Fruit fly (Drosophila melanogaster) whole organism, embryonic: ENCODE data around the gene scramb2.

Experiments used
- CG10274 ChIP-seq: fragments of 200-800 bp; sonication (Bioruptor generic); optimal IDR thresholded peaks from 3 replicates; lab custom pipeline; 2017; ENCODE audit warnings: missing biosample characterization, mild to moderate bottlenecking, missing genetic modification characterization
- CG14050 ChIP-seq: fragments of 200-800 bp; sonication (Bioruptor generic); IDR thresholded peaks from 3 replicates; pipeline ENCODE4 v1.3.6; 2022; ENCODE audit warnings: missing biosample characterization, missing genetic modification characterization
- CG15479 ChIP-seq: fragments of 200-800 bp; sonication (Bioruptor generic); optimal IDR thresholded peaks from 3 replicates; lab custom pipeline; 2019; ENCODE audit warnings: missing biosample characterization, mild to moderate bottlenecking, missing genetic modification characterization, moderate library complexity
- CG16779 ChIP-seq: fragments of 200-800 bp; sonication (Bioruptor generic); IDR thresholded peaks from 2 replicates; pipeline ENCODE4 v1.3.6; 2022; ENCODE audit warnings: missing biosample characterization, missing genetic modification characterization
- CG17361 ChIP-seq: fragments of 200-800 bp; sonication (Bioruptor generic); IDR thresholded peaks from 3 replicates; pipeline ENCODE4 v1.3.6; 2022; ENCODE audit warnings: missing biosample characterization, missing genetic modification characterization
- CG18011 ChIP-seq: fragments of 200-800 bp; sonication (Bioruptor generic); optimal IDR thresholded peaks from 2 replicates; lab custom pipeline; 2017; ENCODE audit warnings: missing biosample characterization, missing genetic modification characterization, mild to moderate bottlenecking, moderate library complexity, missing genotype
- CG2129 ChIP-seq: fragments of 200-800 bp; sonication (Bioruptor generic); IDR thresholded peaks from 2 replicates; pipeline ENCODE4 v1.3.6; 2022; ENCODE audit warnings: missing biosample characterization, missing genetic modification characterization; ENCODE audit not compliant: partially characterized antibody
- CG2678 ChIP-seq: fragments of 200-800 bp; sonication (Bioruptor generic); optimal IDR thresholded peaks from 3 replicates; lab custom pipeline; 2019; ENCODE audit warnings: missing biosample characterization, mild to moderate bottlenecking, missing genetic modification characterization, moderate library complexity
- CG2875 ChIP-seq: fragments of 200-800 bp; sonication (Bioruptor generic); optimal IDR thresholded peaks from 2 replicates; lab custom pipeline; 2017; ENCODE audit warnings: missing biosample characterization, mild to moderate bottlenecking, missing genetic modification characterization, missing genetic modification reagents
- CG30431 ChIP-seq: fragments of 200-800 bp; sonication (Bioruptor generic); optimal IDR thresholded peaks from 2 replicates; lab custom pipeline; 2017; ENCODE audit warnings: missing biosample characterization, missing genetic modification characterization
- CG3838 ChIP-seq: fragments of 200-800 bp; sonication (Bioruptor generic); optimal IDR thresholded peaks from 3 replicates; lab custom pipeline; 2016; ENCODE audit warnings: missing biosample characterization, missing genetic modification characterization
- CG4360 ChIP-seq: fragments of 200-800 bp; sonication (Bioruptor generic); IDR thresholded peaks from 2 replicates; pipeline ENCODE4 v1.3.6; 2022; ENCODE audit warnings: missing biosample characterization, missing genetic modification characterization
- CG7786 ChIP-seq: fragments of 200-800 bp; sonication (Bioruptor generic); optimal IDR thresholded peaks from 2 replicates; lab custom pipeline; 2016; ENCODE audit warnings: missing biosample characterization, missing genetic modification characterization
- CG9215 ChIP-seq: fragments of 200-800 bp; sonication (Bioruptor generic); IDR thresholded peaks from 2 replicates; pipeline ENCODE4 v1.3.6; 2022; ENCODE audit warnings: missing biosample characterization, missing genetic modification characterization
- CG9609 ChIP-seq: fragments of 200-800 bp; sonication (Bioruptor generic); optimal IDR thresholded peaks from 3 replicates; lab custom pipeline; 2016; ENCODE audit warnings: missing biosample characterization, missing genetic modification characterization
- CG9817 ChIP-seq: fragments of 200-800 bp; sonication (Bioruptor generic); optimal IDR thresholded peaks from 2 replicates; lab custom pipeline; 2018; ENCODE audit warnings: missing biosample characterization, mild to moderate bottlenecking, missing genetic modification characterization, moderate library complexity
- Dfd ChIP-seq, 2 experiments: fragments of >200 bp; optimal IDR thresholded peaks; 2 replicates each; lab custom pipeline; 2017; ENCODE audit warnings: missing biosample characterization in 2 of 2, missing genetic modification characterization in 2 of 2
- Dll ChIP-seq: fragments of 200-800 bp; sonication (Bioruptor generic); IDR thresholded peaks from 4 replicates; pipeline ENCODE4 v1.3.6; 2022; ENCODE audit warnings: missing biosample characterization, missing genetic modification characterization; ENCODE audit not compliant: partially characterized antibody
- E2f1 ChIP-seq: fragments of 200-800 bp; sonication (Bioruptor generic); IDR thresholded peaks from 2 replicates; pipeline ENCODE4 v1.3.6; 2022; ENCODE audit warnings: missing biosample characterization, missing genetic modification characterization
- Ets65A ChIP-seq: fragments of 200-800 bp; sonication (Bioruptor generic); peaks from one replicate; lab custom pipeline; 2016; ENCODE audit warnings: missing biosample characterization, missing genetic modification characterization
- Fer3 ChIP-seq: fragments of 200-800 bp; sonication (Bioruptor generic); optimal IDR thresholded peaks from 2 replicates; lab custom pipeline; 2018; ENCODE audit warnings: missing biosample characterization, mild to moderate bottlenecking, missing genetic modification characterization, moderate library complexity
- Hr39 ChIP-seq: fragments of >200 bp; optimal IDR thresholded peaks from 2 replicates; lab custom pipeline; 2017
- Kr ChIP-seq: fragments of 200-800 bp; sonication (Bioruptor generic); optimal IDR thresholded peaks from 2 replicates; lab custom pipeline; 2017; ENCODE audit warnings: missing biosample characterization, mild to moderate bottlenecking, missing genetic modification characterization
- Lpt ChIP-seq: fragments of >200 bp; optimal IDR thresholded peaks from 2 replicates; lab custom pipeline; 2018; ENCODE audit warnings: missing biosample characterization, missing genetic modification characterization
- Optix ChIP-seq: fragments of 200-800 bp; sonication (Bioruptor generic); IDR thresholded peaks from 3 replicates; pipeline ENCODE4 v1.3.6; 2022; ENCODE audit warnings: missing biosample characterization, missing genetic modification characterization
- Side ChIP-seq: fragments of 200-800 bp; sonication (Bioruptor generic); optimal IDR thresholded peaks from 2 replicates; lab custom pipeline; 2016; ENCODE audit warnings: missing biosample characterization, missing genetic modification characterization
- Stat92E ChIP-seq, 3 experiments: fragments of >200 bp in 2 of 3; fragments of 200-800 bp in 1 of 3; sonication (Bioruptor generic) in 1 of 3; optimal IDR thresholded peaks; 2 replicates each; lab custom pipeline; 2017 to 2019; ENCODE audit warnings: missing biosample characterization in 3 of 3, missing genetic modification characterization in 3 of 3, mild to moderate bottlenecking in 1 of 3, moderate library complexity in 1 of 3
- Tbp ChIP-seq: fragments of >200 bp; optimal IDR thresholded peaks from 2 replicates; lab custom pipeline; 2018; ENCODE audit warnings: missing biosample characterization, missing genetic modification characterization
- bab2 ChIP-seq: fragments of 200-800 bp; sonication (Bioruptor generic); optimal IDR thresholded peaks from 2 replicates; lab custom pipeline; 2016; ENCODE audit warnings: missing biosample characterization, missing genetic modification characterization
- bbx ChIP-seq: fragments of 200-800 bp; sonication (Bioruptor generic); IDR thresholded peaks from 2 replicates; pipeline ENCODE4 v1.3.6; 2022; ENCODE audit warnings: missing biosample characterization, missing genetic modification characterization; ENCODE audit not compliant: partially characterized antibody
- cad ChIP-seq: fragments of >200 bp; optimal IDR thresholded peaks from 2 replicates; lab custom pipeline; 2017; ENCODE audit warnings: missing biosample characterization, missing genetic modification characterization
- cato ChIP-seq: fragments of 200-800 bp; sonication (Bioruptor generic); optimal IDR thresholded peaks from 2 replicates; lab custom pipeline; 2016; ENCODE audit warnings: missing biosample characterization, missing genetic modification characterization, borderline replicate concordance
- caup ChIP-seq: fragments of 200-800 bp; sonication (Bioruptor generic); optimal IDR thresholded peaks from 3 replicates; lab custom pipeline; 2017; ENCODE audit warnings: missing biosample characterization, mild to moderate bottlenecking, missing genetic modification characterization, moderate library complexity; ENCODE audit not compliant: severe bottlenecking
- chn ChIP-seq: fragments of 200-800 bp; sonication (Bioruptor generic); optimal IDR thresholded peaks from 2 replicates; lab custom pipeline; 2016; ENCODE audit warnings: missing biosample characterization, missing genetic modification characterization
- corto ChIP-seq: fragments of 200-800 bp; sonication (Bioruptor generic); optimal IDR thresholded peaks from 2 replicates; lab custom pipeline; 2016; ENCODE audit warnings: missing biosample characterization, mild to moderate bottlenecking, missing genetic modification characterization, moderate library complexity
- crol ChIP-seq: fragments of 200-800 bp; sonication (Bioruptor generic); IDR thresholded peaks from 2 replicates; pipeline ENCODE4 v1.3.6; 2022; ENCODE audit warnings: missing biosample characterization, missing genetic modification characterization
- crp ChIP-seq, 2 experiments: fragments of 200-800 bp; sonication (Bioruptor generic); optimal IDR thresholded peaks; 2 replicates in 1 of 2; 3 replicates in 1 of 2; lab custom pipeline; 2017; ENCODE audit warnings: missing biosample characterization in 2 of 2, missing genetic modification characterization in 2 of 2, mild to moderate bottlenecking in 1 of 2, moderate library complexity in 1 of 2
- esg ChIP-seq: fragments of 200-800 bp; sonication (Bioruptor generic); conservative IDR thresholded peaks from 2 replicates; pipeline ENCODE4 v1.3.6; 2022; ENCODE audit warnings: missing biosample characterization, missing genetic modification characterization
- fd64A ChIP-seq: fragments of 200-800 bp; sonication (Bioruptor generic); optimal IDR thresholded peaks from 3 replicates; lab custom pipeline; 2018; ENCODE audit warnings: missing biosample characterization, mild to moderate bottlenecking, missing genetic modification characterization
- ftz-f1 ChIP-seq: fragments of 200-800 bp; sonication (Bioruptor generic); optimal IDR thresholded peaks from 2 replicates; lab custom pipeline; 2016; ENCODE audit warnings: missing biosample characterization, missing genetic modification characterization
- hb ChIP-seq: fragments of 200-800 bp; sonication (Bioruptor generic); IDR thresholded peaks from 3 replicates; pipeline ENCODE4 v1.3.6; 2022; ENCODE audit warnings: missing biosample characterization, missing genetic modification characterization; ENCODE audit not compliant: partially characterized antibody
- her ChIP-seq: fragments of 200-800 bp; sonication (Bioruptor generic); optimal IDR thresholded peaks from 2 replicates; lab custom pipeline; 2016; ENCODE audit warnings: missing biosample characterization, missing genetic modification characterization
- odd ChIP-seq: fragments of 200-800 bp; sonication (Bioruptor generic); optimal IDR thresholded peaks from 2 replicates; lab custom pipeline; 2017; ENCODE audit warnings: missing biosample characterization, mild to moderate bottlenecking, missing genetic modification characterization
- pnt ChIP-seq: fragments of 200-800 bp; sonication (Bioruptor generic); optimal IDR thresholded peaks from 3 replicates; lab custom pipeline; 2016; ENCODE audit warnings: missing biosample characterization, missing genetic modification characterization
- repo ChIP-seq: fragments of 200-800 bp; sonication (Bioruptor generic); optimal IDR thresholded peaks from 2 replicates; lab custom pipeline; 2016; ENCODE audit warnings: missing biosample characterization, missing genetic modification characterization
- rib ChIP-seq: fragments of 200-800 bp; sonication (Bioruptor generic); IDR thresholded peaks from 2 replicates; pipeline ENCODE4 v1.3.6; 2022; ENCODE audit warnings: missing biosample characterization, missing genetic modification characterization
- sisA ChIP-seq: fragments of 200-800 bp; sonication (Bioruptor generic); IDR thresholded peaks from 2 replicates; pipeline ENCODE4 v1.3.6; 2022; ENCODE audit warnings: missing biosample characterization, missing genetic modification characterization
- slbo ChIP-seq: fragments of 200-800 bp; sonication (Bioruptor generic); IDR thresholded peaks from 2 replicates; pipeline ENCODE4 v1.3.6; 2022; ENCODE audit warnings: missing biosample characterization, missing genetic modification characterization
- vnd ChIP-seq: fragments of 200-800 bp; sonication (Bioruptor generic); IDR thresholded peaks from 3 replicates; pipeline ENCODE4 v1.3.6; 2022; ENCODE audit warnings: missing biosample characterization, missing genetic modification characterization; ENCODE audit not compliant: partially characterized antibody

The scramb2 gene

DNA sequence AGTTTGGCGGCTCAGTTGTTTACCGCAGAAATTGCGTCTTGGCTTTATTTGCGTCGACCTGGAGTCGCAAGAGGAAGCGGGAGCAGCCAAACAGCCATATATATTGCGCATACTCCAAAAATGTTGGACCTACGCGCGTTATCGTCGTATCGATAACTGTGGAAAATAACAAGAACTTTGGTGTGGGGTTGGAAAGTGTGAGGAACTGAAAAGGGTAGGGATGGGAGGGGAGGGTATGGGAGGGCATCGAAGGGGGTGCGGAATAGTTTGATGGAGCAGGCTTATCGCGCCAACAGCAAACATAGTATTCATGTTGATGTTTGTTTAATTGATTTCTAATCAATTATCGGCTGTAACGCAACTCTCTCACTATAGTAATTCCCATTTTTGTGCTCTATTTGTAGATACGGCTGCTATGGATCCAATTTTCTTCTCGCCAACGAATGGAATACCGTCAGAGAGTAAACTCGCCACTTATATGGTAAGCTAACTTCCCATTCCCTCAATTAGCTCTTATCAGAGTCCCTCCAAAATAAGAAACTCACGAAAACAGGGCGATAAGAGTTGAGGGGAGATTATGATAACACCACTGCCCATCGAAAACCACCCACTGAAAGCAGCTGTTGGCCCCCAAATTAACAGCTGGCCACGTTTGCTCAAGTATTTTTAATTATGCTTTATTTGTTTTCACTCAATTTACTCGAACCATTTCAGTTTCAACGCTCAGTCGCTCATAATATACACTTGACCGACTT lies 36.9 kb upstream of the scramb2 start (continued):
- peak; percentile 4 for TF ChIP-seq Side
- no peak for TF ChIP-seq sisA (GFP tag; lab: Robert Waterston, UW)
- peak; percentile 31 for TF ChIP-seq CG9609 (GFP tag; lab: Kevin White, UChicago)
- 0 out of 2 replicates have a peak, but pooled peaks have one; percentile 50 for TF ChIP-seq CG16779 (GFP tag; lab: Robert Waterston, UW)
- TF ChIP-seq CG3838 (GFP tag; lab: Kevin White, UChicago), result peak; percentile 70
- TF ChIP-seq CG30431 (GFP tag; lab: Kevin White, UChicago), result peak; percentile 25
- no peak for TF ChIP-seq chn (GFP tag; lab: Kevin White, UChicago)
- no peak for TF ChIP-seq hb (GFP tag; lab: Robert Waterston, UW)
- TF ChIP-seq CG4360 (GFP tag; lab: Robert Waterston, UW), result peak; percentile 53; the same call in 1 of the 2 replicates
- TF ChIP-seq Kr (GFP tag; lab: Kevin White, UChicago), result peak; percentile 76
- TF ChIP-seq Tbp (GFP tag; lab: Kevin White, UChicago), result no peak
- peak; percentile 68 for TF ChIP-seq CG2678 (tag; lab: Kevin White, UChicago)
- TF ChIP-seq CG9215 (GFP tag; lab: Robert Waterston, UW), result no peak
- TF ChIP-seq Ets65A (GFP tag; lab: Kevin White, UChicago), result peak; percentile 1
- peak; percentile 39 for TF ChIP-seq her
- no peak for TF ChIP-seq CG18011 (GFP tag; lab: Kevin White, UChicago)
- peak; percentile 97 for TF ChIP-seq crol (GFP tag; lab: Robert Waterston, UW)
- no peak for TF ChIP-seq CG14050 (GFP tag; lab: Robert Waterston, UW)
- TF ChIP-seq corto (GFP tag; lab: Kevin White, UChicago), result no peak
- no peak for TF ChIP-seq CG2129 (GFP tag; lab: Robert Waterston, UW)
- TF ChIP-seq fd64A (GFP tag; lab: Kevin White, UChicago), result peak; percentile 78
- TF ChIP-seq pnt (GFP tag; lab: Kevin White, UChicago), result peak; percentile 53
- no peak for TF ChIP-seq esg (GFP tag; lab: Robert Waterston, UW)
- TF ChIP-seq CG15479 (GFP tag; lab: Kevin White, UChicago), result no peak
- peak; percentile 79 for TF ChIP-seq caup (GFP tag; lab: Kevin White, UChicago)
- TF ChIP-seq Stat92E (GFP tag; optimal IDR thresholded peaks at IDR 0.05; lab: Kevin White, UChicago), result no peak
- no peak for TF ChIP-seq Dfd (GFP tag; optimal IDR thresholded peaks at IDR 0.05; lab: Kevin White, UChicago)
- TF ChIP-seq repo (GFP tag; lab: Kevin White, UChicago), result peak; percentile 29
- TF ChIP-seq ftz-f1, result no peak
- TF ChIP-seq odd, result peak; percentile 73
- no peak for TF ChIP-seq Fer3 (tag; lab: Kevin White, UChicago)
- TF ChIP-seq Optix (GFP tag; lab: Robert Waterston, UW), result no peak; the same call in 2 of the 3 replicates
- TF ChIP-seq Dll (GFP tag; lab: Robert Waterston, UW), result 0 out of 4 replicates have a peak, but pooled peaks have one; percentile 26
- peak; percentile 1 for TF ChIP-seq cato (GFP tag; lab: Kevin White, UChicago)
- TF ChIP-seq vnd (GFP tag; lab: Robert Waterston, UW), result no peak; the same call in 2 of the 3 replicates
- no peak for TF ChIP-seq CG17361
- TF ChIP-seq bbx (GFP tag; lab: Robert Waterston, UW), result no peak; the same call in 1 of the 2 replicates
- no peak for TF ChIP-seq cad (GFP tag; lab: Kevin White, UChicago)
- TF ChIP-seq rib (GFP tag; lab: Robert Waterston, UW), result peak; percentile 63
- no peak for TF ChIP-seq CG9817 (tag; lab: Kevin White, UChicago)
- TF ChIP-seq crp (GFP tag; optimal IDR thresholded peaks at IDR 0.05; lab: Kevin White, UChicago), result peak in 1 of 2 experiments; percentile 59
- peak; percentile 52 for TF ChIP-seq bab2 (GFP tag; lab: Kevin White, UChicago)
- TF ChIP-seq Lpt (GFP tag; lab: Kevin White, UChicago), result no peak
- TF ChIP-seq CG7786 (GFP tag; lab: Kevin White, UChicago), result peak; percentile 21
- TF ChIP-seq CG2875 (GFP tag; lab: Kevin White, UChicago), result peak; percentile 81
- TF ChIP-seq CG10274 (GFP tag; lab: Kevin White, UChicago), result peak; percentile 41
- TF ChIP-seq slbo (GFP tag; lab: Robert Waterston, UW), result no peak
- peak; percentile 48; the same call in 1 of the 2 replicates for TF ChIP-seq E2f1
- TF ChIP-seq Hr39 (lab: Kevin White, UChicago), result no peak
